Fruit fly (Drosophila melanogaster): ENCODE results near the gene Epg5.

Epg5 gene

dm6 chr3R:18758548-18759257 lies at the start of gene Epg5:
Epg5 (minus strand) TSS chr3R:18758873.
- TF ChIP-seq CTCF (optimal IDR thresholded peaks at IDR 0.05) (no peak), CG8478 (optimal IDR thresholded peaks at IDR 0.05) (no peak)

DNA sequence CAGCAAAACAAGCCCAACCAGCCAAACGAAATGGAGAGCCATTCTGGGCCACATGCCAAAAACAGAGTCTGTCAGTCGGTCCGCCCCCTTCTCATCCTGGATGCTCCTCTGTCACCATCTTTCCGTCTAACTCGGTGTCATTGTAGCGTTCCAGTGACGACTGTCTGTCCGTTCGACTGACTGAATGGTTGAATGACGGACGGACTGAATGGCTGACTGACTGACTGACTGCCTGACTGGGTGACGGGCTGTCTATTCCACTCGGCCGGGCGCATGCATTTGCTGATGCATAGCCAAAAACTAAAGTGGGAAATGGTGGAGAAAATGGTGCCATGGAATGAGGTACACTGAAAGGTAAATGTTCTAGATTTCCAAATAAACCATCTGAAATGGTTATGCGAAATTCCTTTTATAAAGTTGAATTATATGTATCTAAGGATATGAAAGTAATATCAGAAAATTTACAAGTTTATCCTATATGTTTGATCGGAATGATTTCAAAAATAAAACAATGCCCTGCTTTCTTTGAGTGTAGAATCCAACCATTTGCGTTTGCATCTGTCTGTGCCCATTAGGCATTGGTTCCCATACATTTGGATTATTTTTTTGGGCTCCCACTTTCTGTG lies 45.7 kb upstream of the Epg5 start:
- TF ChIP-seq CTCF (optimal IDR thresholded peaks at IDR 0.05): no peak
- TF ChIP-seq CG8478 (optimal IDR thresholded peaks at IDR 0.05): no peak

DNA sequence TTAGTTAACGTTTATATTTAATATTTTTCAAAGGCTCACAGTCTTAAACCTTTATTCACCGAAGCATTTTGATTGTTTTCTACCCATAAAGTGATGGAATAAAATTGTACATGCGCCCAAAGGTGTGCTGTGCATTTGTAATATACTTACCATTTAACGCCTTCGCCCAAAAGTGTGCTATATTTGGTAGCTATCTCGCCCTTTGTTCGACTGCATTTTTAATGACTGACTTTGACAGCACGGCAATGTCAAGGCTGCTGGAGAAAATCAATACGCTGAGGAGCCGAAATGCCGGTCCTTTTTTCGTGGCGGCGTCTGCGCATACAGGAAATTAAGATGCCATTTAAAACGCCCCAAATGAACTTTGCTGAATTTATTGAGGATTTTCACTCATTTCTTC lies 40.1 kb upstream of the Epg5 start:
- TF ChIP-seq CG8478 (optimal IDR thresholded peaks at IDR 0.05) (no peak), CTCF (optimal IDR thresholded peaks at IDR 0.05) (no peak)

- TF ChIP-seq CTCF (optimal IDR thresholded peaks at IDR 0.05): no peak
- TF ChIP-seq CG8478 (optimal IDR thresholded peaks at IDR 0.05): no peak
Observed at dm6 chr3R:18796256-18796655, 37.6 kb upstream of the Epg5 start.

- no peak for TF ChIP-seq CG8478 (optimal IDR thresholded peaks at IDR 0.05)
- TF ChIP-seq CTCF (optimal IDR thresholded peaks at IDR 0.05): no peak
Observed at dm6 chr3R:18795000-18795810, 36.5 kb upstream of the Epg5 start, which contains the start of gene CG7720. CG7720 (minus strand) TSS chr3R:18795169.

- TF ChIP-seq CG8478 (optimal IDR thresholded peaks at IDR 0.05) (no peak), CTCF (optimal IDR thresholded peaks at IDR 0.05) (no peak)
Observed at dm6 chr3R:18794051-18794450, 35.4 kb upstream of the Epg5 start.

- TF ChIP-seq CTCF (optimal IDR thresholded peaks at IDR 0.05) (no peak), CG8478 (optimal IDR thresholded peaks at IDR 0.05) (no peak)
Observed at dm6 chr3R:18790619-18791018, 31.9 kb upstream of the Epg5 start.

DNA sequence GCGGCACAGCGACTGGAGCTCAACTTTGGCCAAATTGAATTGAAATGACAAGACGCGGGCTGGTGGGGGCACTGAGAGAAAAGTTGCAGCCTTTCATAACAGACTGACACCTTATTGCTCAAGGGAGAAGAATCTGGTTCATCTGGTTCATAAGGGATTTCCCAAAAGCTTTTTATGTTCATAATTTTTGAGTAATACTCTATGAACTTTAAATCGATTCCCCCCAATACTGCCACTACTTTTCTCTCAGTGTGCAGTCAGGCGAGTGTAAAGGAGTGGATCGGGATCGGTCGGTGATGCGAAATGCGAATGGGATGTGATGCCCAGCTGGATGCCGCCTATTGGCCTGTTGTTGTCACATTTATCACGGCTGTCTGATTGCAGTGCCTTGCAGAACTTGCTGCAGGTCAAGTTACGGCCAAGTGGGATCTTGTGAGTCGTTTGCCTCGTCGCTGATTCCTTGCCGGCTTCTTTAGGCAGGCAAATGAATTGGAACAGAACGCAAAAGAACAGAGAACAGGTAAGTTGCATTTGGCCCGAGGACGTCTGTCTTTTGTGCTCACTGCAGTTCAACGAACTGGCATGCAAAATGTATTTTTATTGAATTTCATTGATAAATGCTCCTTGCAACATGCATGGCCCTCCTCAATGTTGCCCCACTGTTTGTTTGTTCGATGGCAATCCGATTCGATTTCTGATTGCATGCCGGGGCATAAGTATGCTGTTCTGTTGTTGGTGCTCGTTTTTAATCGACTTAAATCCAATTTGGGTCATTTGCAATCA lies 29.9 kb upstream of the Epg5 start:
- TF ChIP-seq CTCF (optimal IDR thresholded peaks at IDR 0.05) (no peak), CG8478 (optimal IDR thresholded peaks at IDR 0.05) (no peak)

DNA sequence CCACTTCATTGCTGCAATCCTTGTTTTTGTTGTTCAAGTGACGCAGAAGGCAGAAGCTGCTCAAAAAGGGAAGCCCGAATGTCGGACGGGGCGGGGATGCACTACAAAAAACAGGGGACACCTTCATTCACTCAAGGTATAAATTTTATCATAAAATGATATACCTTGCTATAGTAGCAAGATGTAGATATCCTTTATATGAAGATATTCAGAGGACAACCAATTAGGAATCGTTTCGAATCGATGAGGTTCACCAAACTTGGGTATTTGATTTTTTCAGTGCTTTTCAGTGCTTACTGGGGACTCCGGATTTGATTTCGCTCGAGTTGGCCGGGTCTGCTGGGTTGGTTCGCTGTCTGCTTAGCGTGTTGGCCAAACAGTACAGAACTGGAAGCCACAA lies 28.6 kb upstream of the Epg5 start:
- TF ChIP-seq CG8478 (optimal IDR thresholded peaks at IDR 0.05): no peak
- TF ChIP-seq CTCF (optimal IDR thresholded peaks at IDR 0.05): no peak

DNA sequence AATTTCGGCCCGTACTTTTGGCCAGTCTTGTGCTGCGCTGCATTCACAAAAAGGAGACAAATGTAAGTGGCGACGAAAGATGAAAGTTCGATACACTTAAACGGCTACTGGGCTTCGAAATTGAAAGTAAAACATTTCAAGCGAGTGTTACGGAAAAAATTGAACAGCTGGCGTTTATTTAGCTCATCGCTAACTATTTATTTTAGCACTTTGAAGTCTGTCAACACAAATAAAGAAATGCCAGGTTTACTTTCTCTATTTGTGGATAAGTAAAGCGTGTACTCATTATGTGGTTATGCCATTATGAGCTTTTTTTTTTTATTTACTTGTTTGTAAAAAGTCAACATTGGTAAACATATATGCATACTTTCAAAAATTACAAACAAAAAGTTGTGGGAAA lies 27.1 kb upstream of the Epg5 start:
- TF ChIP-seq CG8478 (optimal IDR thresholded peaks at IDR 0.05) (no peak), CTCF (optimal IDR thresholded peaks at IDR 0.05) (no peak)

dm6 chr3R:18783191-18783590 lies 24.5 kb upstream of the Epg5 start:
- no peak for TF ChIP-seq CG8478 (optimal IDR thresholded peaks at IDR 0.05)
- no peak for TF ChIP-seq CTCF (optimal IDR thresholded peaks at IDR 0.05)

dm6 chr3R:18749786-18750185 lies 8.9 kb downstream of the Epg5 start:
- TF ChIP-seq CG8478 (optimal IDR thresholded peaks at IDR 0.05) (no peak), CTCF (optimal IDR thresholded peaks at IDR 0.05) (no peak)

DNA sequence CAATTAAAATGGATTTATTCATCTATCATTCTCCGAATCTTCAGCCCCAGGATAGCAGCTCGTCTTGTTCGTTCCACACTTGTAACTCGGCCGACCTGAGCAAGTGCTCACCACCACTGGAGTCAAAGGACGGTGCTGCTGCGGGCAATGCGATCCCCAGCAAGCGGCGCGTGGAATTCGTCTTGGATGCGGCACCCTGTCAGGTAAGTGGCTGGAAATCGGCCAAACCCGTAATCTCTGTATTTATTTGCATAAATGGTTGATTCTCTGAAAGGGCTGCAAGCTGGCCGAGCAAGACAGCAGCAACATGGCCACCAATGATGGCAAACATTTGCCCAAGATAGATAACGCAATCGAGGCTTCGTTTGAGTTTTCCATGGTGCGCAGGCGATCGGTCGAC lies 10.6 kb downstream of the Epg5 start:
- no peak for TF ChIP-seq CG8478 (optimal IDR thresholded peaks at IDR 0.05)
- TF ChIP-seq CTCF (optimal IDR thresholded peaks at IDR 0.05): no peak

dm6 chr3R:18745961-18746468 lies 12.7 kb downstream of the Epg5 start, which contains the start of the genes PGS1 and gwl:
PGS1 (minus strand) TSS chr3R:18746041.
gwl (plus strand) TSS chr3R:18746370.
- no peak for TF ChIP-seq CG8478 (optimal IDR thresholded peaks at IDR 0.05)
- no peak for TF ChIP-seq CTCF (optimal IDR thresholded peaks at IDR 0.05)

Data from S2 (cell line).